Worm (Caenorhabditis elegans) whole organism, midembryonic: ENCODE data around the gene T04C12.9.

Experiments used
- T22C8.4 ChIP-seq: fragments of 200-800 bp; sonication (Bioruptor generic); IDR thresholded peaks from 2 replicates; pipeline ENCODE4 v1.3.6; 2022; ENCODE audit warnings: missing genetic modification characterization, missing compliant biosample characterization
- cog-1 ChIP-seq: sonication (generic microtip); optimal IDR thresholded peaks from 2 replicates; lab custom pipeline; 2016; ENCODE audit warnings: missing genetic modification characterization, missing compliant biosample characterization
- klf-2 ChIP-seq: fragments of 200-800 bp; sonication (Bioruptor generic); conservative IDR thresholded peaks from 2 replicates; pipeline ENCODE4 v1.3.6; 2022; ENCODE audit warnings: missing genetic modification reagents, missing genetic modification characterization, missing compliant biosample characterization
- med-1 ChIP-seq: sonication (generic microtip); optimal IDR thresholded peaks from 2 replicates; lab custom pipeline; 2017; ENCODE audit warnings: missing genetic modification characterization, mild to moderate bottlenecking, missing compliant biosample characterization, antibody characterized with exemption, missing genetic modification reagents; ENCODE audit not compliant: insufficient read depth
- tab-1 ChIP-seq: fragments of 200-800 bp; sonication (Bioruptor generic); IDR thresholded peaks from 2 replicates; pipeline ENCODE4 v1.3.6; 2022; ENCODE audit warnings: missing genetic modification characterization, missing compliant biosample characterization
- ztf-23 ChIP-seq: fragments of 200-800 bp; sonication (Bioruptor generic); IDR thresholded peaks from 2 replicates; pipeline ENCODE4 v1.3.6; 2022; ENCODE audit warnings: missing genetic modification reagents, missing genetic modification characterization, missing compliant biosample characterization
- ztf-29 ChIP-seq: fragments of 200-800 bp; sonication (Bioruptor generic); IDR thresholded peaks from 2 replicates; pipeline ENCODE4 v1.3.6; 2022; ENCODE audit warnings: missing genetic modification reagents, missing genetic modification characterization, missing compliant biosample characterization

DNA sequence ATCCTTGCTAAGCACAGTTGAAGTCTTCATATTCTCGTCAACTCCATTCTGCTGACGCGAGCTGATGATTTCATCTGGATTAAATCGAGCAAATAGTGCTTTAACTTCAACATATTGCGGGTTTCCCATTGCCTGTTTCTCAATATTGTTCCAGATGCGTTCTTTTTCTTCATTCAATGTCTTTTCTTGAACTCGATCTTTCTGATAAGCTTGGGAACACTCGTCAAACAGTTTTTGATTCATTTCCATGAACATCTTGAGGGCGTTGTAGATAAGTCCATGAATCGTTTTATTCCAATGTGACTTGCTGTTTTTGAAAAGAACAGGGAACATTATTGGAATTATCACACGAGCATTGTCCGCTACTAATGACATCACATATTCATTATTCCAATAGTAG is 35.3 kb downstream of the T04C12.9 start:
- TF ChIP-seq tab-1 (GFP tag; lab: Robert Waterston, UW) = no peak
- TF ChIP-seq klf-2 (GFP tag; lab: Robert Waterston, UW) = no peak
- no peak for TF ChIP-seq T22C8.4
- no peak for TF ChIP-seq cog-1 (tag; lab: Kevin White, UChicago)
- TF ChIP-seq med-1 (GFP tag; lab: Kevin White, UChicago) = no peak
- TF ChIP-seq ztf-23 = no peak
- no peak for TF ChIP-seq ztf-29 (GFP tag; lab: Robert Waterston, UW)
